Fruit fly (Drosophila melanogaster) whole organism, embryonic: ENCODE results near the gene fit.

ENCODE experiments used
- Asciz ChIP-seq: fragments of 200-800 bp; sonication (Bioruptor generic); optimal IDR thresholded peaks from 2 replicates; lab custom pipeline; 2017; ENCODE audit warnings: missing biosample characterization, mild to moderate bottlenecking, missing genetic modification characterization, missing genetic modification reagents
- CG10267 ChIP-seq: fragments of 200-800 bp; sonication (Bioruptor generic); optimal IDR thresholded peaks from 2 replicates; lab custom pipeline; 2018; ENCODE audit warnings: missing biosample characterization, mild to moderate bottlenecking, missing genetic modification characterization, moderate library complexity
- CG10274 ChIP-seq: fragments of 200-800 bp; sonication (Bioruptor generic); optimal IDR thresholded peaks from 3 replicates; lab custom pipeline; 2017; ENCODE audit warnings: missing biosample characterization, mild to moderate bottlenecking, missing genetic modification characterization
- CG10431 ChIP-seq: fragments of 200-800 bp; sonication (Bioruptor generic); optimal IDR thresholded peaks from 3 replicates; lab custom pipeline; 2018; ENCODE audit warnings: missing biosample characterization, mild to moderate bottlenecking, missing genetic modification characterization
- CG10565 ChIP-seq: fragments of 200-800 bp; sonication (Bioruptor generic); optimal IDR thresholded peaks from 3 replicates; lab custom pipeline; 2016; ENCODE audit warnings: missing biosample characterization, mild to moderate bottlenecking, missing genetic modification characterization
- CG11456 ChIP-seq: fragments of 200-800 bp; sonication (Bioruptor generic); IDR thresholded peaks from 3 replicates; pipeline ENCODE4 v1.3.6; 2022; ENCODE audit warnings: missing biosample characterization, missing genetic modification characterization
- CG15479 ChIP-seq: fragments of 200-800 bp; sonication (Bioruptor generic); optimal IDR thresholded peaks from 3 replicates; lab custom pipeline; 2019; ENCODE audit warnings: missing biosample characterization, mild to moderate bottlenecking, missing genetic modification characterization, moderate library complexity
- CG16813 ChIP-seq: fragments of 200-800 bp; sonication (Bioruptor generic); IDR thresholded peaks from 3 replicates; pipeline ENCODE4 v1.3.6; 2022; ENCODE audit warnings: missing biosample characterization, missing genetic modification characterization; ENCODE audit not compliant: partially characterized antibody
- CG17912 ChIP-seq: fragments of 200-800 bp; sonication (Bioruptor generic); optimal IDR thresholded peaks from 2 replicates; lab custom pipeline; 2018; ENCODE audit warnings: missing biosample characterization, mild to moderate bottlenecking, missing genetic modification characterization
- CG18619 ChIP-seq: fragments of 200-800 bp; sonication (Bioruptor generic); optimal IDR thresholded peaks from 3 replicates; lab custom pipeline; 2017; ENCODE audit warnings: missing biosample characterization, mild to moderate bottlenecking, missing genetic modification characterization
- CG2678 ChIP-seq: fragments of 200-800 bp; sonication (Bioruptor generic); optimal IDR thresholded peaks from 3 replicates; lab custom pipeline; 2019; ENCODE audit warnings: missing biosample characterization, mild to moderate bottlenecking, missing genetic modification characterization, moderate library complexity
- CG3847 ChIP-seq: fragments of 200-800 bp; sonication (Bioruptor generic); IDR thresholded peaks from 2 replicates; pipeline ENCODE4 v1.3.6; 2022; ENCODE audit warnings: missing biosample characterization, missing genetic modification characterization
- CG4707 ChIP-seq: fragments of 200-800 bp; sonication (Bioruptor generic); optimal IDR thresholded peaks from 2 replicates; lab custom pipeline; 2018; ENCODE audit warnings: missing biosample characterization, mild to moderate bottlenecking, missing genetic modification characterization, moderate library complexity
- CG5180 ChIP-seq: fragments of 200-800 bp; sonication (Bioruptor generic); optimal IDR thresholded peaks from 3 replicates; lab custom pipeline; 2017; ENCODE audit warnings: missing biosample characterization, missing genetic modification characterization, mild to moderate bottlenecking, moderate library complexity, missing genetic modification reagents
- CG5245 ChIP-seq: fragments of 200-800 bp; sonication (Bioruptor generic); optimal IDR thresholded peaks from 3 replicates; lab custom pipeline; 2016; ENCODE audit warnings: missing biosample characterization, missing genetic modification characterization
- CG6765 ChIP-seq: fragments of 200-800 bp; sonication (Bioruptor generic); optimal IDR thresholded peaks from 3 replicates; lab custom pipeline; 2017; ENCODE audit warnings: missing biosample characterization, mild to moderate bottlenecking, missing genetic modification characterization
- CG6813 ChIP-seq: fragments of 200-800 bp; sonication (Bioruptor generic); optimal IDR thresholded peaks from 2 replicates; lab custom pipeline; 2017; ENCODE audit warnings: missing biosample characterization, missing genetic modification characterization, mild to moderate bottlenecking, moderate library complexity, missing genetic modification reagents
- CG7745 ChIP-seq: fragments of 200-800 bp; sonication (Bioruptor generic); optimal IDR thresholded peaks from 2 replicates; lab custom pipeline; 2018; ENCODE audit warnings: missing biosample characterization, mild to moderate bottlenecking, missing genetic modification characterization, moderate library complexity
- CG7963 ChIP-seq: fragments of 200-800 bp; sonication (Bioruptor generic); IDR thresholded peaks from 3 replicates; pipeline ENCODE4 v1.3.6; 2022; ENCODE audit warnings: missing biosample characterization, missing genetic modification characterization; ENCODE audit not compliant: partially characterized antibody
- CG8388 ChIP-seq: fragments of 200-800 bp; sonication (Bioruptor generic); optimal IDR thresholded peaks from 2 replicates; lab custom pipeline; 2019; ENCODE audit warnings: missing biosample characterization, mild to moderate bottlenecking, missing genetic modification characterization, moderate library complexity
- CG9609 ChIP-seq: fragments of 200-800 bp; sonication (Bioruptor generic); optimal IDR thresholded peaks from 3 replicates; lab custom pipeline; 2016; ENCODE audit warnings: missing biosample characterization, missing genetic modification characterization
- CG9727 ChIP-seq: fragments of 200-800 bp; sonication (Bioruptor generic); optimal IDR thresholded peaks from 3 replicates; lab custom pipeline; 2017; ENCODE audit warnings: missing biosample characterization, mild to moderate bottlenecking, missing genetic modification characterization
- CG9817 ChIP-seq: fragments of 200-800 bp; sonication (Bioruptor generic); optimal IDR thresholded peaks from 2 replicates; lab custom pipeline; 2018; ENCODE audit warnings: missing biosample characterization, mild to moderate bottlenecking, missing genetic modification characterization, moderate library complexity
- CG9932 ChIP-seq: fragments of 200-800 bp; sonication (Bioruptor generic); IDR thresholded peaks from 2 replicates; pipeline ENCODE4 v1.3.6; 2022; ENCODE audit warnings: missing biosample characterization, missing genetic modification characterization
- Ets97D ChIP-seq: fragments of 200-800 bp; sonication (Bioruptor generic); optimal IDR thresholded peaks from 3 replicates; lab custom pipeline; 2016; ENCODE audit warnings: missing biosample characterization, missing genetic modification characterization
- Gug ChIP-seq: fragments of 200-800 bp; sonication (Bioruptor generic); IDR thresholded peaks from 4 replicates; pipeline ENCODE4 v1.3.6; 2022; ENCODE audit warnings: missing biosample characterization, missing genetic modification characterization
- Hand ChIP-seq: fragments of 200-800 bp; sonication (Bioruptor generic); optimal IDR thresholded peaks from 2 replicates; lab custom pipeline; 2017; ENCODE audit warnings: mild to moderate bottlenecking, missing biosample characterization, missing genetic modification reagents, missing genetic modification characterization
- Hmx ChIP-seq: fragments of 200-800 bp; sonication (Bioruptor generic); optimal IDR thresholded peaks from 2 replicates; lab custom pipeline; 2016; ENCODE audit warnings: missing biosample characterization, missing genetic modification characterization
- Hr39 ChIP-seq: fragments of >200 bp; optimal IDR thresholded peaks from 2 replicates; lab custom pipeline; 2017
- Max ChIP-seq: fragments of 200-800 bp; sonication (Bioruptor generic); optimal IDR thresholded peaks from 2 replicates; lab custom pipeline; 2016; ENCODE audit warnings: missing biosample characterization, mild to moderate bottlenecking, missing genetic modification characterization
- Six4 ChIP-seq: fragments of 200-800 bp; sonication (Bioruptor generic); optimal IDR thresholded peaks from 2 replicates; lab custom pipeline; 2016; ENCODE audit warnings: missing biosample characterization, missing genetic modification characterization
- Stat92E ChIP-seq, 3 experiments: fragments of >200 bp in 2 of 3; fragments of 200-800 bp in 1 of 3; sonication (Bioruptor generic) in 1 of 3; optimal IDR thresholded peaks; 2 replicates each; lab custom pipeline; 2017 to 2019; ENCODE audit warnings: missing biosample characterization in 3 of 3, missing genetic modification characterization in 3 of 3, mild to moderate bottlenecking in 1 of 3, moderate library complexity in 1 of 3
- dmrt99B ChIP-seq: fragments of 200-800 bp; sonication (Bioruptor generic); optimal IDR thresholded peaks from 2 replicates; lab custom pipeline; 2018; ENCODE audit warnings: missing biosample characterization, mild to moderate bottlenecking, missing genetic modification characterization, moderate library complexity
- en ChIP-seq: fragments of 200-800 bp; sonication (Bioruptor generic); optimal IDR thresholded peaks from 2 replicates; lab custom pipeline; 2016; ENCODE audit warnings: missing biosample characterization, missing genetic modification characterization
- ftz-f1 ChIP-seq: fragments of 200-800 bp; sonication (Bioruptor generic); optimal IDR thresholded peaks from 2 replicates; lab custom pipeline; 2016; ENCODE audit warnings: missing biosample characterization, missing genetic modification characterization
- inv ChIP-seq: fragments of 200-800 bp; sonication (Bioruptor generic); IDR thresholded peaks from 2 replicates; pipeline ENCODE4 v1.3.6; 2022; ENCODE audit warnings: missing biosample characterization, missing genetic modification characterization; ENCODE audit not compliant: partially characterized antibody
- lola ChIP-seq, 3 experiments: fragments of >200 bp in 2 of 3; fragments of 200-800 bp in 1 of 3; sonication (Bioruptor generic) in 1 of 3; optimal IDR thresholded peaks; 2 replicates each; lab custom pipeline; 2017 to 2019; ENCODE audit warnings: missing biosample characterization in 3 of 3, missing genetic modification characterization in 3 of 3, mild to moderate bottlenecking in 1 of 3, moderate library complexity in 1 of 3
- onecut ChIP-seq: fragments of 200-800 bp; sonication (Bioruptor generic); IDR thresholded peaks from 2 replicates; pipeline ENCODE4 v1.3.6; 2022; ENCODE audit warnings: missing biosample characterization, missing genetic modification characterization
- otp ChIP-seq: fragments of 200-800 bp; sonication (Bioruptor generic); IDR thresholded peaks from 3 replicates; pipeline ENCODE4, ENCODE4 v1.3.6; 2022; ENCODE audit warnings: missing biosample characterization, missing genetic modification characterization
- pfk ChIP-seq: fragments of 200-800 bp; sonication (Bioruptor generic); optimal IDR thresholded peaks from 2 replicates; lab custom pipeline; 2018; ENCODE audit warnings: missing biosample characterization, mild to moderate bottlenecking, missing genetic modification characterization, moderate library complexity
- ro ChIP-seq: fragments of 200-800 bp; sonication (Bioruptor generic); IDR thresholded peaks from 2 replicates; pipeline ENCODE4 v1.3.6; 2022; ENCODE audit warnings: missing biosample characterization, missing genetic modification characterization
- scrt ChIP-seq: fragments of 200-800 bp; sonication (Bioruptor generic); optimal IDR thresholded peaks from 2 replicates; lab custom pipeline; 2018; ENCODE audit warnings: missing biosample characterization, mild to moderate bottlenecking, missing genetic modification characterization, moderate library complexity
- tio ChIP-seq: fragments of 200-800 bp; sonication (Bioruptor generic); optimal IDR thresholded peaks from 2 replicates; lab custom pipeline; 2017; ENCODE audit warnings: missing biosample characterization, missing genetic modification characterization, inconsistent platforms
- tll ChIP-seq, 2 experiments: fragments of 200-800 bp in 1 of 2; fragments of >200 bp in 1 of 2; sonication (Bioruptor generic) in 1 of 2; optimal IDR thresholded peaks; 2 replicates each; lab custom pipeline; 2017 to 2019; ENCODE audit warnings: missing biosample characterization in 2 of 2, missing genetic modification characterization in 2 of 2, mild to moderate bottlenecking in 1 of 2, moderate library complexity in 1 of 2
- trem ChIP-seq: fragments of 200-800 bp; optimal IDR thresholded peaks from 3 replicates; lab custom pipeline; 2019; ENCODE audit warnings: missing biosample characterization, mild to moderate bottlenecking, missing genetic modification characterization, moderate library complexity
- vvl ChIP-seq: fragments of 200-800 bp; sonication (Bioruptor generic); IDR thresholded peaks from 2 replicates; pipeline ENCODE4 v1.3.6; 2022; ENCODE audit warnings: missing biosample characterization, missing genetic modification characterization
- wor ChIP-seq: fragments of 200-800 bp; sonication (Bioruptor generic); IDR thresholded peaks from 2 replicates; pipeline ENCODE4 v1.3.6; 2022; ENCODE audit warnings: missing biosample characterization, missing genetic modification characterization

The fit gene

dm6 chr3R:21853618-21854573, 30.4 kb downstream of the fit start (continued):
- TF ChIP-seq lola (GFP tag; optimal IDR thresholded peaks at IDR 0.05; lab: Kevin White, UChicago) (no peak), CG9727 (GFP tag; lab: Kevin White, UChicago) (no peak), CG11456 (GFP tag; lab: Robert Waterston, UW) (no peak), scrt (GFP tag; lab: Kevin White, UChicago) (peak; percentile 19), CG5180 (GFP tag; lab: Kevin White, UChicago) (no peak), inv (no peak), Hr39 (lab: Kevin White, UChicago) (no peak), CG3847 (GFP tag; lab: Robert Waterston, UW) (no peak), CG9817 (tag; lab: Kevin White, UChicago) (no peak), CG5245 (no peak), CG17912 (GFP tag; lab: Kevin White, UChicago) (no peak), trem (tag; lab: Kevin White, UChicago) (no peak), CG10274 (GFP tag; lab: Kevin White, UChicago) (no peak), CG10565 (GFP tag; lab: Kevin White, UChicago) (no peak), Hand (GFP tag; lab: Kevin White, UChicago) (no peak), en (GFP tag; lab: Kevin White, UChicago) (no peak), CG6813 (GFP tag; lab: Kevin White, UChicago) (peak; percentile 12), onecut (peak; percentile 26; the same call in 1 of the 2 replicates), CG2678 (peak; percentile 6), vvl (GFP tag; lab: Robert Waterston, UW) (peak; percentile 55), tio (GFP tag; lab: Kevin White, UChicago) (no peak), Max (no peak), CG9932 (peak; percentile 22; the same call in 1 of the 2 replicates), Six4 (no peak), CG8388 (GFP tag; lab: Kevin White, UChicago) (no peak), Stat92E (GFP tag; optimal IDR thresholded peaks at IDR 0.05; lab: Kevin White, UChicago) (peak in 1 of 3 experiments; percentile 79), ro (GFP tag; lab: Robert Waterston, UW) (no peak), dmrt99B (tag; lab: Kevin White, UChicago) (peak; percentile 17), CG10267 (tag; lab: Kevin White, UChicago) (no peak), pfk (GFP tag; lab: Kevin White, UChicago) (no peak), Ets97D (GFP tag; lab: Kevin White, UChicago) (no peak), tll (GFP tag; optimal IDR thresholded peaks at IDR 0.05; lab: Kevin White, UChicago) (no peak), Hmx (GFP tag; lab: Kevin White, UChicago) (no peak), ftz-f1 (GFP tag; lab: Kevin White, UChicago) (peak; percentile 96), wor (GFP tag; lab: Robert Waterston, UW) (no peak), CG7963 (GFP tag; lab: Robert Waterston, UW) (no peak), otp (0 out of 3 replicates have a peak, but pooled peaks have one; percentile 51), CG18619 (peak; percentile 2), CG10431 (peak; percentile 51), CG7745 (tag; lab: Kevin White, UChicago) (peak; percentile 9), CG6765 (GFP tag; lab: Kevin White, UChicago) (no peak), CG15479 (GFP tag; lab: Kevin White, UChicago) (no peak), Gug (GFP tag; lab: Robert Waterston, UW) (no peak), Asciz (no peak), CG4707 (GFP tag; lab: Kevin White, UChicago) (no peak), CG9609 (GFP tag; lab: Kevin White, UChicago) (no peak), CG16813 (no peak)
